Worm (Caenorhabditis elegans) whole organism, L3 larva: ENCODE results near the gene mop-25.1.

Experiments used
- aly-2 ChIP-seq: fragments of 150-350 bp; optimal IDR thresholded peaks from 2 replicates; lab custom pipeline; 2014; ENCODE audit warnings: missing biosample characterization, missing genetic modification characterization
- ama-1 ChIP-seq: fragments of 150-350 bp; optimal IDR thresholded peaks from 2 replicates; lab custom pipeline; 2018
- daf-12 ChIP-seq: fragments of 150-350 bp; optimal IDR thresholded peaks from 2 replicates; lab custom pipeline; 2014; ENCODE audit warnings: missing biosample characterization, missing genetic modification reagents, missing genetic modification characterization
- egl-27 ChIP-seq: sonication (generic microtip); optimal IDR thresholded peaks from 4 replicates; lab custom pipeline; 2017; ENCODE audit warnings: missing biosample characterization, missing genetic modification reagents, missing genetic modification characterization
- jun-1 ChIP-seq: fragments of 150-350 bp; optimal IDR thresholded peaks from 2 replicates; lab custom pipeline; 2014; ENCODE audit warnings: missing biosample characterization, missing genetic modification reagents, missing genetic modification characterization
- nfya-1 ChIP-seq: sonication (generic microtip); optimal IDR thresholded peaks from 2 replicates; lab custom pipeline; 2017; ENCODE audit warnings: missing genetic modification characterization, mild to moderate bottlenecking, missing compliant biosample characterization, antibody characterized with exemption, moderate library complexity; ENCODE audit not compliant: insufficient read depth
- nhr-237 ChIP-seq: fragments of 150-350 bp; optimal IDR thresholded peaks from 2 replicates; lab custom pipeline; 2014; ENCODE audit warnings: missing biosample characterization, missing genetic modification characterization
- nhr-25 ChIP-seq: sonication (generic microtip); optimal IDR thresholded peaks from 2 replicates; lab custom pipeline; 2017; ENCODE audit warnings: missing biosample characterization, missing genetic modification characterization
- nhr-43 ChIP-seq: sonication (generic microtip); optimal IDR thresholded peaks from 2 replicates; lab custom pipeline; 2016; ENCODE audit warnings: mild to moderate bottlenecking, missing genetic modification characterization, missing compliant biosample characterization; ENCODE audit not compliant: poor library complexity, severe bottlenecking
- pha-4 ChIP-seq: fragments of 150-350 bp; optimal IDR thresholded peaks from 2 replicates; lab custom pipeline; 2014; ENCODE audit warnings: missing biosample characterization, missing genetic modification reagents, missing genetic modification characterization
- sea-2 ChIP-seq: fragments of 150-350 bp; sonication (generic microtip); optimal IDR thresholded peaks from 4 replicates; lab custom pipeline; 2014; ENCODE audit warnings: missing biosample characterization, missing genetic modification reagents, missing genetic modification characterization
- unc-39 ChIP-seq: sonication (generic microtip); optimal IDR thresholded peaks from 4 replicates; lab custom pipeline; 2017; ENCODE audit warnings: missing biosample characterization, missing genetic modification characterization
- unc-62 ChIP-seq: fragments of 150-350 bp; sonication (generic microtip); optimal IDR thresholded peaks from 4 replicates; lab custom pipeline; 2014; ENCODE audit warnings: missing biosample characterization, missing genetic modification reagents, missing genetic modification characterization
- ztf-11 ChIP-seq: fragments of 150-350 bp; optimal IDR thresholded peaks from 2 replicates; lab custom pipeline; 2014; ENCODE audit warnings: missing biosample characterization, missing genetic modification characterization

- TF ChIP-seq jun-1 (tag; lab: Kevin White, UChicago), result no peak
- TF ChIP-seq aly-2 (tag; lab: Kevin White, UChicago), result no peak
- TF ChIP-seq pha-4 (tag; lab: Kevin White, UChicago), result no peak
- TF ChIP-seq nfya-1 (tag; lab: Kevin White, UChicago), result no peak
- no peak for TF ChIP-seq nhr-237 (tag; lab: Kevin White, UChicago)
- TF ChIP-seq daf-12 (tag; lab: Kevin White, UChicago), result no peak
- no peak for TF ChIP-seq egl-27 (tag; lab: Kevin White, UChicago)
- TF ChIP-seq ama-1 (lab: Kevin White, UChicago), result no peak
- TF ChIP-seq nhr-43 (tag; lab: Kevin White, UChicago), result no peak
- no peak for TF ChIP-seq unc-39 (tag; lab: Kevin White, UChicago)
- TF ChIP-seq unc-62 (GFP tag; lab: Kevin White, UChicago), result no peak
- TF ChIP-seq nhr-25, result no peak
- TF ChIP-seq sea-2 (GFP tag; lab: Kevin White, UChicago), result no peak
- TF ChIP-seq ztf-11, result no peak
These were observed 8.8 kb upstream of the mop-25.1 start, which contains the start of gene R02E12.12 for ce11 chrX:4003220-4003619.
